Fruit fly (Drosophila melanogaster): ENCODE data around the gene CG32512.

dm6 chrX:21046141-21046540 is 21.2 kb downstream of the CG32512 start:
- TF ChIP-seq foxo (GFP tag; optimal IDR thresholded peaks at IDR 0.05) (no peak), Rel (GFP tag; optimal IDR thresholded peaks at IDR 0.05) (no peak), Rel (tag; optimal IDR thresholded peaks at IDR 0.05) (no peak), Hr83 (GFP tag; optimal IDR thresholded peaks at IDR 0.05; ENCODE audit: poor library complexity, severe bottlenecking) (no peak), sv (GFP tag; optimal IDR thresholded peaks at IDR 0.05) (no peak), sage (GFP tag; optimal IDR thresholded peaks at IDR 0.05) (no peak), Vsx2 (GFP tag; optimal IDR thresholded peaks at IDR 0.05; ENCODE audit: partially characterized antibody) (no peak), Dif (GFP tag; optimal IDR thresholded peaks at IDR 0.05; ENCODE audit: partially characterized antibody) (no peak), pan (optimal IDR thresholded peaks at IDR 0.05) (no peak), OdsH (GFP tag; optimal IDR thresholded peaks at IDR 0.05) (no peak)
